ENCODE assay signal across 1 worm cellular context in genomic region chrII:4672584-4673110, ce11.
TF ChIP-seq lines count a peak whose summit lies in the region.

Gene clec-140, plus strand, starts transcription at chrII:4673060.
Gene hmg-11, plus strand, starts transcription at chrII:4673085.

TF ChIP-seq in whole organism, L1 larva, 84 proteins besides CTCF, POLR2A, EP300 and RAD21 (continued from another document):
- TF ChIP-seq nhr-237 (tag; optimal IDR thresholded peaks at IDR 0.05; lab: Kevin White, UChicago) (no peak), nhr-19 (GFP tag; conservative IDR thresholded peaks at IDR 0.05; lab: Robert Waterston, UW) (no peak), nhr-77 (tag; optimal IDR thresholded peaks at IDR 0.05; lab: Kevin White, UChicago) (no peak), aha-1 (tag; optimal IDR thresholded peaks at IDR 0.05; lab: Kevin White, UChicago) (no peak), hlh-17 (GFP tag; optimal IDR thresholded peaks at IDR 0.05; lab: Kevin White, UChicago; ENCODE audit: borderline replicate concordance) (no peak), mdl-1 (tag; optimal IDR thresholded peaks at IDR 0.05; lab: Kevin White, UChicago) (peak in 1 of 2 experiments; percentile 79), lin-15B (tag; optimal IDR thresholded peaks at IDR 0.05; lab: Kevin White, UChicago) (peak; percentile 28), ceh-88 (GFP tag; IDR thresholded peaks at IDR 0.05; lab: Robert Waterston, UW) (no peak), aly-2 (tag; optimal IDR thresholded peaks at IDR 0.05; lab: Kevin White, UChicago) (no peak), lin-35 (GFP tag; optimal IDR thresholded peaks at IDR 0.05; lab: Kevin White, UChicago) (peak; percentile 49 to 70), C16A3.4 (tag; optimal IDR thresholded peaks at IDR 0.05; lab: Kevin White, UChicago) (peak; percentile 0), unc-62 (GFP tag; optimal IDR thresholded peaks at IDR 0.05; lab: Kevin White, UChicago) (no peak), nhr-20 (tag; optimal IDR thresholded peaks at IDR 0.05; lab: Kevin White, UChicago) (peak; percentile 19), lin-14 (GFP tag; optimal IDR thresholded peaks at IDR 0.05; lab: Kevin White, UChicago) (peak; percentile 96), skn-1 (tag; optimal IDR thresholded peaks at IDR 0.05; lab: Kevin White, UChicago) (peak; percentile 19), pqm-1 (tag; optimal IDR thresholded peaks at IDR 0.05; lab: Kevin White, UChicago) (no peak), rnt-1 (tag; optimal IDR thresholded peaks at IDR 0.05; lab: Kevin White, UChicago) (peak; percentile 46), lsy-2 (tag; optimal IDR thresholded peaks at IDR 0.05; lab: Kevin White, UChicago) (peak; percentile 48 to 76), ceh-63 (GFP tag; optimal IDR thresholded peaks at IDR 0.05; lab: Kevin White, UChicago) (no peak), swsn-7 (tag; optimal IDR thresholded peaks at IDR 0.05; lab: Kevin White, UChicago) (no peak), lin-39 (tag; optimal IDR thresholded peaks at IDR 0.05; lab: Kevin White, UChicago) (no peak), snpc-4 (tag; optimal IDR thresholded peaks at IDR 0.05; lab: Kevin White, UChicago) (peak; percentile 12), ama-1 (optimal IDR thresholded peaks at IDR 0.05; lab: Kevin White, UChicago) (no peak), mef-2 (tag; optimal IDR thresholded peaks at IDR 0.05; lab: Kevin White, UChicago) (no peak), zag-1 (tag; optimal IDR thresholded peaks at IDR 0.05; lab: Kevin White, UChicago) (no peak), irx-1 (tag; optimal IDR thresholded peaks at IDR 0.05; lab: Kevin White, UChicago) (no peak), blmp-1 (tag; optimal IDR thresholded peaks at IDR 0.05; lab: Kevin White, UChicago) (no peak), F16B12.6 (tag; optimal IDR thresholded peaks at IDR 0.05; lab: Kevin White, UChicago) (peak; percentile 2), jun-1 (tag; optimal IDR thresholded peaks at IDR 0.05; lab: Kevin White, UChicago) (peak; percentile 13), efl-1 (optimal IDR thresholded peaks at IDR 0.05; lab: Kevin White, UChicago) (peak; percentile 50 to 67), efl-1 (GFP tag; optimal IDR thresholded peaks at IDR 0.05 in 1 of 2; lab: Kevin White, UChicago) (peak; percentile 51 to 92), nhr-85 (tag; lab: Kevin White, UChicago) (peak; percentile 66), fkh-4 (tag; optimal IDR thresholded peaks at IDR 0.05; lab: Kevin White, UChicago; ENCODE audit: borderline replicate concordance) (no peak), vab-15 (tag; optimal IDR thresholded peaks at IDR 0.05; lab: Kevin White, UChicago) (no peak), mab-9 (GFP tag; IDR thresholded peaks at IDR 0.05; lab: Robert Waterston, UW) (no peak), ets-5 (GFP tag; IDR thresholded peaks at IDR 0.05; lab: Robert Waterston, UW) (no peak), nhr-71 (tag; optimal IDR thresholded peaks at IDR 0.05; lab: Kevin White, UChicago) (no peak)
